Fruit fly (Drosophila melanogaster): ENCODE data around the gene jp.
A peak's percentile ranks its signal among the peaks of the same experiment; 100 is the strongest.

jp gene

dm6 chr2L:9570673-9571193 lies 4.2 kb upstream of the jp start (continued):
- TF ChIP-seq CG2712 (tag; optimal IDR thresholded peaks at IDR 0.05) (no peak), her (GFP tag; optimal IDR thresholded peaks at IDR 0.05) (peak; percentile 21), vfl (GFP tag; optimal IDR thresholded peaks at IDR 0.05) (no peak), NC2β (GFP tag; optimal IDR thresholded peaks at IDR 0.05) (no peak), CG17328 (GFP tag; IDR thresholded peaks at IDR 0.05) (no peak), Atf3 (GFP tag; optimal IDR thresholded peaks at IDR 0.05) (no peak), ase (GFP tag; IDR thresholded peaks at IDR 0.05) (no peak), lilli (GFP tag; optimal IDR thresholded peaks at IDR 0.05) (no peak), CG30431 (GFP tag; optimal IDR thresholded peaks at IDR 0.05) (no peak), CG7372 (GFP tag; IDR thresholded peaks at IDR 0.05) (no peak), zen (tag; optimal IDR thresholded peaks at IDR 0.05) (no peak), CG7745 (tag; optimal IDR thresholded peaks at IDR 0.05) (no peak), CG6175 (GFP tag; IDR thresholded peaks at IDR 0.05) (no peak), sr (GFP tag; IDR thresholded peaks at IDR 0.05) (no peak), CG9727 (GFP tag; optimal IDR thresholded peaks at IDR 0.05) (no peak), tna (GFP tag; IDR thresholded peaks at IDR 0.05; ENCODE audit: partially characterized antibody) (no peak), CG30403 (GFP tag; optimal IDR thresholded peaks at IDR 0.05) (no peak), gt (GFP tag; IDR thresholded peaks at IDR 0.05) (no peak), Nf-YA (GFP tag; IDR thresholded peaks at IDR 0.05) (peak; percentile 51; the same call in 1 of the 2 replicates), seq (GFP tag; IDR thresholded peaks at IDR 0.05) (no peak), CG6254 (GFP tag; optimal IDR thresholded peaks at IDR 0.05) (no peak), CG8478 (optimal IDR thresholded peaks at IDR 0.05) (no peak), ab (GFP tag; optimal IDR thresholded peaks at IDR 0.05) (no peak), ems (GFP tag; optimal IDR thresholded peaks at IDR 0.05) (no peak), CG4404 (GFP tag; IDR thresholded peaks at IDR 0.05) (no peak), E2f1 (GFP tag; IDR thresholded peaks at IDR 0.05) (no peak), crol (GFP tag; IDR thresholded peaks at IDR 0.05) (no peak), nau (GFP tag; optimal IDR thresholded peaks at IDR 0.05) (peak; percentile 20), bab2 (GFP tag; optimal IDR thresholded peaks at IDR 0.05) (no peak), CkIIα-i1 (GFP tag; IDR thresholded peaks at IDR 0.05) (no peak), Hey (tag; optimal IDR thresholded peaks at IDR 0.05) (no peak), z (GFP tag; IDR thresholded peaks at IDR 0.05) (no peak), CG11093 (GFP tag; IDR thresholded peaks at IDR 0.05) (no peak), CG3163 (GFP tag; optimal IDR thresholded peaks at IDR 0.05) (no peak), CG2199 (GFP tag; IDR thresholded peaks at IDR 0.05) (no peak), NC2α (GFP tag; optimal IDR thresholded peaks at IDR 0.05) (no peak), CG13894 (tag; optimal IDR thresholded peaks at IDR 0.05) (no peak), Jarid2 (GFP tag; optimal IDR thresholded peaks at IDR 0.05) (no peak), CG34376 (GFP tag; optimal IDR thresholded peaks at IDR 0.05) (peak; percentile 46), az2 (GFP tag; optimal IDR thresholded peaks at IDR 0.05) (no peak), slou (GFP tag; optimal IDR thresholded peaks at IDR 0.05) (no peak), GATAe (GFP tag; conservative IDR thresholded peaks at IDR 0.05) (no peak), CG18262 (tag; optimal IDR thresholded peaks at IDR 0.05) (no peak), CG2129 (GFP tag; IDR thresholded peaks at IDR 0.05; ENCODE audit: partially characterized antibody) (no peak), Dbx (GFP tag; IDR thresholded peaks at IDR 0.05) (0 out of 3 replicates have a peak, but pooled peaks have one; percentile 15), ap (GFP tag; IDR thresholded peaks at IDR 0.05) (no peak), ham (GFP tag; IDR thresholded peaks at IDR 0.05) (no peak), CG4282 (GFP tag; optimal IDR thresholded peaks at IDR 0.05) (no peak), CG9797 (GFP tag; optimal IDR thresholded peaks at IDR 0.05) (no peak), Sin3A (optimal IDR thresholded peaks at IDR 0.05) (no peak), Ravus (GFP tag; IDR thresholded peaks at IDR 0.05) (no peak), CG31388 (GFP tag; optimal IDR thresholded peaks at IDR 0.05) (no peak), CG7357 (GFP tag; IDR thresholded peaks at IDR 0.05) (no peak), wek (GFP tag; optimal IDR thresholded peaks at IDR 0.05) (peak; percentile 62)

Data from whole organism, embryonic.